Worm (Caenorhabditis elegans) whole organism, early embryonic: ENCODE results near the gene unc-24.

Experiments used
- B0310.2 ChIP-seq: sonication (generic microtip); optimal IDR thresholded peaks from 2 replicates; lab custom pipeline; 2016; ENCODE audit warnings: mild to moderate bottlenecking, missing genetic modification characterization, missing compliant biosample characterization
- F13C5.2 ChIP-seq: sonication (generic microtip); optimal IDR thresholded peaks from 2 replicates; lab custom pipeline; 2017; ENCODE audit warnings: mild to moderate bottlenecking, missing genetic modification characterization, inconsistent platforms, missing compliant biosample characterization
- aly-1 ChIP-seq: sonication (generic microtip); optimal IDR thresholded peaks from 2 replicates; lab custom pipeline; 2016; ENCODE audit warnings: missing genetic modification characterization, missing compliant biosample characterization
- ama-1 ChIP-seq: fragments of 150-350 bp; optimal IDR thresholded peaks from 2 replicates; lab custom pipeline; 2014
- ceh-13 ChIP-seq: fragments of 200-800 bp; sonication (Bioruptor generic); optimal IDR thresholded peaks from 2 replicates; lab custom pipeline; 2018; ENCODE audit warnings: mild to moderate bottlenecking, missing genetic modification characterization, missing compliant biosample characterization
- ceh-36 ChIP-seq: sonication (generic microtip); optimal IDR thresholded peaks from 2 replicates; lab custom pipeline; 2016; ENCODE audit warnings: missing genetic modification characterization, inconsistent platforms, missing compliant biosample characterization
- ets-7 ChIP-seq: sonication (generic microtip); optimal IDR thresholded peaks from 2 replicates; lab custom pipeline; 2016; ENCODE audit warnings: missing genotype, missing genetic modification characterization, missing compliant biosample characterization
- flt-1 ChIP-seq: fragments of 200-800 bp; sonication (Bioruptor generic); IDR thresholded peaks from 2 replicates; pipeline ENCODE4 v1.3.6; 2022; ENCODE audit warnings: missing genetic modification characterization, missing compliant biosample characterization
- hmbx-1 ChIP-seq: sonication (generic microtip); optimal IDR thresholded peaks from 2 replicates; lab custom pipeline; 2016; ENCODE audit warnings: mild to moderate bottlenecking, missing genetic modification characterization, missing compliant biosample characterization
- hmg-4 ChIP-seq: fragments of 200-800 bp; sonication (Bioruptor generic); optimal IDR thresholded peaks from 2 replicates; lab custom pipeline; 2018; ENCODE audit warnings: mild to moderate bottlenecking, missing genetic modification characterization, missing compliant biosample characterization
- hnd-1 ChIP-seq: sonication (generic microtip); optimal IDR thresholded peaks from 2 replicates; lab custom pipeline; 2016; ENCODE audit warnings: missing genetic modification characterization, missing compliant biosample characterization
- pes-1 ChIP-seq: fragments of 200-800 bp; sonication (Bioruptor generic); IDR thresholded peaks from 2 replicates; pipeline ENCODE4 v1.3.6; 2022; ENCODE audit warnings: missing genetic modification reagents, missing genetic modification characterization, missing compliant biosample characterization
- scrt-1 ChIP-seq: fragments of 200-800 bp; sonication (Bioruptor generic); IDR thresholded peaks from 2 replicates; pipeline ENCODE4 v1.3.6; 2022; ENCODE audit warnings: missing genetic modification characterization, missing compliant biosample characterization
- sea-1 ChIP-seq: fragments of 200-800 bp; sonication (Bioruptor generic); conservative IDR thresholded peaks from 2 replicates; pipeline ENCODE4 v1.3.6; 2022; ENCODE audit warnings: missing genetic modification characterization, missing compliant biosample characterization
- tbx-11 ChIP-seq: fragments of 200-800 bp; sonication (Bioruptor generic); IDR thresholded peaks from 2 replicates; pipeline ENCODE4 v1.3.6; 2022; ENCODE audit warnings: missing genetic modification characterization, missing compliant biosample characterization
- tbx-37 ChIP-seq: fragments of 200-800 bp; sonication (Bioruptor generic); conservative IDR thresholded peaks from 2 replicates; pipeline ENCODE4 v1.3.6; 2022; ENCODE audit warnings: missing genetic modification reagents, missing genetic modification characterization, missing compliant biosample characterization
- tra-4 ChIP-seq: sonication (generic microtip); optimal IDR thresholded peaks from 2 replicates; lab custom pipeline; 2017; ENCODE audit warnings: missing genetic modification characterization, missing compliant biosample characterization

The unc-24 gene

ce11 chrIV:8016694-8017093, 37.0 kb downstream of the unc-24 start, which contains the start of gene elpc-4:
Gene elpc-4, plus strand, starts transcription at chrIV:8016994.
- TF ChIP-seq aly-1 (tag; lab: Kevin White, UChicago) (no peak), pes-1 (GFP tag; lab: Robert Waterston, UW) (no peak), B0310.2 (no peak), tbx-37 (GFP tag; lab: Robert Waterston, UW) (no peak), flt-1 (GFP tag; lab: Robert Waterston, UW) (no peak), ceh-36 (tag; lab: Kevin White, UChicago) (no peak), sea-1 (GFP tag; lab: Robert Waterston, UW) (no peak), hmbx-1 (tag; lab: Kevin White, UChicago) (no peak), tra-4 (tag; lab: Kevin White, UChicago) (no peak), ets-7 (tag; lab: Kevin White, UChicago) (no peak)

ce11 chrIV:8019772-8020496, 40.3 kb downstream of the unc-24 start, which contains the start of gene dnc-4:
Gene dnc-4, minus strand, starts transcription at chrIV:8019808.
- TF ChIP-seq F13C5.2 (tag; lab: Kevin White, UChicago) = peak; percentile 22
- TF ChIP-seq tbx-37 (GFP tag; lab: Robert Waterston, UW) = peak; percentile 40; the same call in 1 of the 2 replicates
- TF ChIP-seq ceh-13 = no peak
- TF ChIP-seq tbx-11 = no peak

DNA sequence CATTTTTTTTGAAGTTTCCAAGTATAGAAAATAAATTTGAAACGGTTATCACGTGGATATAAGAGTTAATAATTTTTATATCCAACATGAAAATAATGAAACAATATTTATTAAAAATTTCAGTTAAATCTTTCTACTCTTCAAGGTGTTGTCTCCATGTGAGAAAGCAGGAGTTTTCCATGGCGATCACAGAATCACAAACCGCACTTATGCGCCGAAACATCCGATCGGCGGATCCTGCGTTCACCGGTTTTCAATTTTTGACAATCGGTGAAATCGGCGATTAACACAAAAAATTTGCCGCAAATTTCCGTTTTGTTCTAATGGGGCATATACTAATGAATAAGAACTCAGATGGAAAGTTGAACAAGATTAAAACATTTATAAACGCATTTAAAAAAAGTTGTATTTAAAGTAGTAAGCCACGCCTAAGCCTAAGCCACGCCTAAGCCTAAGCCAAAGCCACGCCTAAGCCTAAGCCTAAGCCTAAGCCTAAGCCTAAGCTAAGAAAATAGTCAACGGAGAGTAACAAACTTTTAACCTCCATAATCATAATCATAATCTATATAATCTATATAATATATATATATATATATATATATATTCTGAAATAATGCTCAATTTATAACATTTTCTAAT, 42.5 kb downstream of the unc-24 start, which contains the start of gene C26B2.2:
TSS of gene C26B2.2 (minus strand) at position 88 of the 639 bp plus-strand sequence.
- TF ChIP-seq ceh-36 (tag; lab: Kevin White, UChicago) = peak; percentile 55
- TF ChIP-seq tbx-11 = no peak

DNA sequence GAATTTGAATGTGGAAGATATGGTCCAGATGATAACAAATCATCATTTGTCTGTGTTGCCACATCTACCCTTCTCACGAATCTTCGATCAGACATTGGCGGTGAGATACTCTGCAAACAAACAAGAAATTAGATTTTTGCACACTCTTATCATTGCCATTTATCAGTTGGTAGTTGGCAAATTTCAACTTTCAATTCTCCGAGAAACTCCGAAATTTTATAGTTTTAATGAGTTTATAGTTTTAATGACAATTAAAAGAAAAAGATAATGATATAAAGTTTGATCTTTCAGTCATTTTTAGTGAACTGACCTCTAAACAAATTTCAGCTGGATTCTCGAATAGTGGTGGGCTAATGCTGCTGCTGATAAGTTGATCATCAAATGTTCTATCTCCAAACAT, 44.2 kb downstream of the unc-24 start:
- no peak for TF ChIP-seq aly-1 (tag; lab: Kevin White, UChicago)
- TF ChIP-seq flt-1 (GFP tag; lab: Robert Waterston, UW) = no peak
- no peak for TF ChIP-seq ama-1 (lab: Kevin White, UChicago)
- no peak for TF ChIP-seq hmg-4 (GFP tag; lab: Kevin White, UChicago)
- no peak for TF ChIP-seq tbx-11
- TF ChIP-seq ets-7 (tag; lab: Kevin White, UChicago) = no peak
- no peak for TF ChIP-seq B0310.2
- no peak for TF ChIP-seq F13C5.2 (tag; lab: Kevin White, UChicago)
- no peak for TF ChIP-seq sea-1 (GFP tag; lab: Robert Waterston, UW)

ce11 chrIV:8026361-8026760, 46.7 kb downstream of the unc-24 start:
- TF ChIP-seq hnd-1 (no peak), pes-1 (GFP tag; lab: Robert Waterston, UW) (no peak), flt-1 (GFP tag; lab: Robert Waterston, UW) (no peak), hmg-4 (GFP tag; lab: Kevin White, UChicago) (no peak), tbx-37 (GFP tag; lab: Robert Waterston, UW) (no peak), ets-7 (tag; lab: Kevin White, UChicago) (no peak), aly-1 (tag; lab: Kevin White, UChicago) (no peak), B0310.2 (no peak)

DNA sequence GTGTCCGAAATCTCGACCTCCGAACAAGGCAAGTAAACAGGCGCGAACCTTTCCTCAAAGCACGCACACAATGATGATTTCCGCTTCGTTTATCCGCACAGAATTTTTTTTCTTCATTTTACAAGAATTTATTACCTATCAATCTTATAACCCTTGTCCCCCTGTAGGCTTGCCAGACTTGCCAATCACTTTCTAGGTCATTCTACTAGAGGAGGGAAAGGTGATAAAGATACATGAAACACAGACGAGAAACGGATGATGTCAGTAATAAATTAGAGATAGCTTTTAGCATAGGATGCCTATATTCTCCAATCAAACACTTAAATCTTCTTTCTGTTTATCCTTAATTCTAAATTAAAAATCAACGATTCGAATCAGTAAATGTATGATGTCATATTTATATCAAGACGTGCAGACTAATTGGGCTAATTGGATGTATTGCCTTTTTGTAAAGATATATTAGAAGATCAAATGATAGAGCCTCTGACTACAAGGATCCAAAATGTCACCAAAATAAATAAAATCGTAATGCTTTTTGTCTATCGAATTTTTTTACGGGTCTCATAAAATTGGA, 47.7 kb downstream of the unc-24 start:
- TF ChIP-seq ceh-13 (no peak), B0310.2 (no peak), ets-7 (tag; lab: Kevin White, UChicago) (no peak), sea-1 (GFP tag; lab: Robert Waterston, UW) (no peak), ceh-36 (tag; lab: Kevin White, UChicago) (no peak), pes-1 (GFP tag; lab: Robert Waterston, UW) (no peak), hmbx-1 (tag; lab: Kevin White, UChicago) (no peak), hnd-1 (no peak), tbx-11 (no peak), tbx-37 (GFP tag; lab: Robert Waterston, UW) (no peak), hmg-4 (GFP tag; lab: Kevin White, UChicago) (no peak), scrt-1 (GFP tag; lab: Robert Waterston, UW) (no peak), aly-1 (tag; lab: Kevin White, UChicago) (no peak), tra-4 (tag; lab: Kevin White, UChicago) (no peak), F13C5.2 (tag; lab: Kevin White, UChicago) (no peak)

DNA sequence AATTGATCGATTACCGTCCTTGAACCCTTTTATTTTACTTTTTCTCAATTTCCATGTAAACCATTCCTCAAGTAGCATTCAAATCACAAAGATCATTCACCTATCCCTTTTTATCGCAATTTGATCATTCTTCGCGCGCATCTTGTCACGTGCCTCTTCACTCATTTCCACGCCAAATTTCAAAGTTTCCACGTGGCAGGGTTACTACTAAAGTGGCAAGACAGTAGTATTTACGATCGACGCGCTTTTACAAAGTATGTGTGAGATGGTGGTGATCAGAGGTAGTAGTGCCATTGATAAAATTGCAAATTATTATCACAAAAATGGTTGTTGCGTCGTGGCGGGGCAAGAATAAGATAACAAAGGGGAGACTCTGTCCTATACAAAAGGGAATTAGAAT, 48.7 kb downstream of the unc-24 start:
- TF ChIP-seq B0310.2 = no peak
- TF ChIP-seq pes-1 (GFP tag; lab: Robert Waterston, UW) = no peak
- TF ChIP-seq tbx-11 = no peak
- TF ChIP-seq tbx-37 (GFP tag; lab: Robert Waterston, UW) = no peak
- TF ChIP-seq hnd-1 = no peak
- no peak for TF ChIP-seq aly-1 (tag; lab: Kevin White, UChicago)
- no peak for TF ChIP-seq ets-7 (tag; lab: Kevin White, UChicago)
- no peak for TF ChIP-seq flt-1 (GFP tag; lab: Robert Waterston, UW)
- TF ChIP-seq tra-4 (tag; lab: Kevin White, UChicago) = no peak
